Worm (Caenorhabditis elegans) whole organism, L3 larva: Measurements from ENCODE around the gene F54C8.1.
A peak's percentile ranks its signal among the peaks of the same experiment; 100 is the strongest.

Source experiments
- R02D3.7 ChIP-seq: fragments of 150-350 bp; optimal IDR thresholded peaks from 2 replicates; lab custom pipeline; 2014; ENCODE audit warnings: missing biosample characterization, missing genetic modification characterization
- ZK546.5 ChIP-seq: sonication (generic microtip); optimal IDR thresholded peaks from 2 replicates; lab custom pipeline; 2017; ENCODE audit warnings: missing biosample characterization, missing genetic modification characterization
- aly-2 ChIP-seq: fragments of 150-350 bp; optimal IDR thresholded peaks from 2 replicates; lab custom pipeline; 2014; ENCODE audit warnings: missing biosample characterization, missing genetic modification characterization
- ama-1 ChIP-seq: fragments of 150-350 bp; optimal IDR thresholded peaks from 2 replicates; lab custom pipeline; 2018
- ceh-16 ChIP-seq: sonication (generic microtip); optimal IDR thresholded peaks from 2 replicates; lab custom pipeline; 2017; ENCODE audit warnings: missing biosample characterization, missing genetic modification characterization
- ceh-28 ChIP-seq: fragments of 150-350 bp; optimal IDR thresholded peaks from 2 replicates; lab custom pipeline; 2014; ENCODE audit warnings: missing biosample characterization, missing genetic modification reagents, missing genetic modification characterization
- ceh-82 ChIP-seq: fragments of 150-350 bp; optimal IDR thresholded peaks from 2 replicates; lab custom pipeline; 2014; ENCODE audit warnings: missing biosample characterization, missing genetic modification characterization
- ceh-9 ChIP-seq: sonication (generic microtip); optimal IDR thresholded peaks from 2 replicates; lab custom pipeline; 2018; ENCODE audit warnings: missing biosample characterization, missing genetic modification characterization
- daf-12 ChIP-seq: fragments of 150-350 bp; optimal IDR thresholded peaks from 2 replicates; lab custom pipeline; 2014; ENCODE audit warnings: missing biosample characterization, missing genetic modification reagents, missing genetic modification characterization
- egl-27 ChIP-seq: sonication (generic microtip); optimal IDR thresholded peaks from 4 replicates; lab custom pipeline; 2017; ENCODE audit warnings: missing biosample characterization, missing genetic modification reagents, missing genetic modification characterization
- egl-5 ChIP-seq: fragments of 150-350 bp; optimal IDR thresholded peaks from 2 replicates; lab custom pipeline; 2017; ENCODE audit warnings: missing biosample characterization, missing genetic modification reagents, missing genetic modification characterization, inconsistent platforms
- elt-1 ChIP-seq: fragments of 150-350 bp; optimal IDR thresholded peaks from 2 replicates; lab custom pipeline; 2014; ENCODE audit warnings: missing biosample characterization, missing genetic modification characterization
- elt-2 ChIP-seq: sonication (generic microtip); optimal IDR thresholded peaks from 2 replicates; lab custom pipeline; 2016; ENCODE audit warnings: missing genetic modification reagents, mild to moderate bottlenecking, missing genetic modification characterization, missing compliant biosample characterization
- elt-3 ChIP-seq, 3 experiments: fragments of 150-350 bp in 1 of 3; sonication (generic microtip) in 2 of 3; optimal IDR thresholded peaks; 2 replicates in 2 of 3; 4 replicates in 1 of 3; lab custom pipeline; 2014 to 2017; ENCODE audit warnings: missing biosample characterization in 3 of 3, missing genetic modification characterization in 3 of 3
- eor-1 ChIP-seq, 2 experiments: fragments of 150-350 bp; optimal IDR thresholded peaks; 2 replicates each; lab custom pipeline; 2014 to 2018; ENCODE audit warnings: missing biosample characterization in 2 of 2, missing genetic modification characterization in 2 of 2
- fkh-10 ChIP-seq: sonication (generic microtip); optimal IDR thresholded peaks from 2 replicates; lab custom pipeline; 2017; ENCODE audit warnings: missing biosample characterization, missing genetic modification reagents, missing genetic modification characterization
- fkh-2 ChIP-seq: fragments of 150-350 bp; optimal IDR thresholded peaks from 2 replicates; lab custom pipeline; 2014; ENCODE audit warnings: missing biosample characterization, missing genetic modification reagents, missing genetic modification characterization
- fos-1 ChIP-seq: fragments of 150-350 bp; optimal IDR thresholded peaks from 2 replicates; lab custom pipeline; 2014; ENCODE audit warnings: missing biosample characterization, missing genetic modification characterization
- hmg-11 ChIP-seq: sonication (generic microtip); optimal IDR thresholded peaks from 2 replicates; lab custom pipeline; 2016; ENCODE audit warnings: missing genetic modification characterization, missing compliant biosample characterization
- jun-1 ChIP-seq: fragments of 150-350 bp; optimal IDR thresholded peaks from 2 replicates; lab custom pipeline; 2014; ENCODE audit warnings: missing biosample characterization, missing genetic modification reagents, missing genetic modification characterization
- lin-15B ChIP-seq: fragments of 150-350 bp; optimal IDR thresholded peaks from 2 replicates; lab custom pipeline; 2014; ENCODE audit warnings: missing biosample characterization, missing genetic modification characterization
- lin-39 ChIP-seq: fragments of 150-350 bp; optimal IDR thresholded peaks from 2 replicates; lab custom pipeline; 2018; ENCODE audit warnings: missing biosample characterization, missing genetic modification reagents, missing genetic modification characterization
- lsy-12 ChIP-seq: sonication (generic microtip); optimal IDR thresholded peaks from 2 replicates; lab custom pipeline; 2016; ENCODE audit warnings: mild to moderate bottlenecking, missing genetic modification characterization, missing compliant biosample characterization
- mdl-1 ChIP-seq: fragments of 150-350 bp; optimal IDR thresholded peaks from 2 replicates; lab custom pipeline; 2014; ENCODE audit warnings: missing biosample characterization, missing genetic modification characterization
- mml-1 ChIP-seq: fragments of 150-350 bp; sonication (generic microtip); optimal IDR thresholded peaks from 3 replicates; lab custom pipeline; 2014; ENCODE audit warnings: missing biosample characterization, missing genetic modification characterization
- nfya-1 ChIP-seq: sonication (generic microtip); optimal IDR thresholded peaks from 2 replicates; lab custom pipeline; 2017; ENCODE audit warnings: missing genetic modification characterization, mild to moderate bottlenecking, missing compliant biosample characterization, antibody characterized with exemption, moderate library complexity; ENCODE audit not compliant: insufficient read depth
- nhr-11 ChIP-seq: fragments of 150-350 bp; optimal IDR thresholded peaks from 2 replicates; lab custom pipeline; 2014; ENCODE audit warnings: missing biosample characterization, missing genetic modification characterization
- nhr-12 ChIP-seq: fragments of 150-350 bp; optimal IDR thresholded peaks from 2 replicates; lab custom pipeline; 2014; ENCODE audit warnings: missing biosample characterization, missing genetic modification characterization
- nhr-23 ChIP-seq: fragments of 150-350 bp; optimal IDR thresholded peaks from 2 replicates; lab custom pipeline; 2014; ENCODE audit warnings: missing biosample characterization, missing genetic modification reagents, missing genetic modification characterization
- nhr-237 ChIP-seq: fragments of 150-350 bp; optimal IDR thresholded peaks from 2 replicates; lab custom pipeline; 2014; ENCODE audit warnings: missing biosample characterization, missing genetic modification characterization
- nhr-25 ChIP-seq: sonication (generic microtip); optimal IDR thresholded peaks from 2 replicates; lab custom pipeline; 2017; ENCODE audit warnings: missing biosample characterization, missing genetic modification characterization
- nhr-28 ChIP-seq: fragments of 150-350 bp; optimal IDR thresholded peaks from 2 replicates; lab custom pipeline; 2014; ENCODE audit warnings: missing biosample characterization, missing genetic modification characterization
- nhr-43 ChIP-seq: sonication (generic microtip); optimal IDR thresholded peaks from 2 replicates; lab custom pipeline; 2016; ENCODE audit warnings: mild to moderate bottlenecking, missing genetic modification characterization, missing compliant biosample characterization; ENCODE audit not compliant: poor library complexity, severe bottlenecking
- nhr-67 ChIP-seq: fragments of 150-350 bp; optimal IDR thresholded peaks from 2 replicates; lab custom pipeline; 2014; ENCODE audit warnings: missing biosample characterization, missing genetic modification characterization
- nhr-76 ChIP-seq: fragments of 150-350 bp; sonication (generic microtip); optimal IDR thresholded peaks from 5 replicates; lab custom pipeline; 2014; ENCODE audit warnings: missing biosample characterization, missing genetic modification characterization
- nhr-77 ChIP-seq: fragments of 150-350 bp; optimal IDR thresholded peaks from 2 replicates; lab custom pipeline; 2014; ENCODE audit warnings: missing biosample characterization, missing genetic modification characterization
- pha-4 ChIP-seq: fragments of 150-350 bp; optimal IDR thresholded peaks from 2 replicates; lab custom pipeline; 2014; ENCODE audit warnings: missing biosample characterization, missing genetic modification reagents, missing genetic modification characterization
- pqm-1 ChIP-seq: fragments of 150-350 bp; optimal IDR thresholded peaks from 2 replicates; lab custom pipeline; 2017; ENCODE audit warnings: missing biosample characterization, missing genetic modification characterization, inconsistent platforms
- sea-2 ChIP-seq: fragments of 150-350 bp; sonication (generic microtip); optimal IDR thresholded peaks from 4 replicates; lab custom pipeline; 2014; ENCODE audit warnings: missing biosample characterization, missing genetic modification reagents, missing genetic modification characterization
- skn-1 ChIP-seq: fragments of 150-350 bp; optimal IDR thresholded peaks from 2 replicates; lab custom pipeline; 2014; ENCODE audit warnings: missing biosample characterization, missing genetic modification characterization
- snpc-4 ChIP-seq: fragments of 150-350 bp; optimal IDR thresholded peaks from 2 replicates; lab custom pipeline; 2014; ENCODE audit warnings: missing biosample characterization, missing genetic modification characterization
- tbx-2 ChIP-seq: sonication (generic microtip); optimal IDR thresholded peaks from 2 replicates; lab custom pipeline; 2016; ENCODE audit warnings: mild to moderate bottlenecking, missing genetic modification characterization, missing compliant biosample characterization
- unc-39 ChIP-seq: sonication (generic microtip); optimal IDR thresholded peaks from 4 replicates; lab custom pipeline; 2017; ENCODE audit warnings: missing biosample characterization, missing genetic modification characterization
- unc-62 ChIP-seq: fragments of 150-350 bp; sonication (generic microtip); optimal IDR thresholded peaks from 4 replicates; lab custom pipeline; 2014; ENCODE audit warnings: missing biosample characterization, missing genetic modification reagents, missing genetic modification characterization
- zag-1 ChIP-seq: fragments of 150-350 bp; optimal IDR thresholded peaks from 2 replicates; lab custom pipeline; 2014; ENCODE audit warnings: missing biosample characterization, missing genetic modification characterization
- ztf-11 ChIP-seq: fragments of 150-350 bp; optimal IDR thresholded peaks from 2 replicates; lab custom pipeline; 2014; ENCODE audit warnings: missing biosample characterization, missing genetic modification characterization
- ztf-4 ChIP-seq: fragments of 150-350 bp; optimal IDR thresholded peaks from 2 replicates; lab custom pipeline; 2014; ENCODE audit warnings: missing biosample characterization, missing genetic modification characterization

Gene F54C8.1

ce11 chrIII:9465865-9466264 is 26.4 kb downstream of the F54C8.1 start, which contains the start of gene B0464.6:
Gene B0464.6 (minus strand): TSS chrIII:9465965.
- TF ChIP-seq egl-5 (no peak), ceh-82 (no peak), nhr-23 (no peak), ceh-9 (tag; lab: Kevin White, UChicago) (no peak), daf-12 (tag; lab: Kevin White, UChicago) (no peak), nhr-25 (no peak), nhr-237 (tag; lab: Kevin White, UChicago) (no peak), elt-2 (no peak), mml-1 (no peak), pha-4 (no peak), lin-39 (tag; lab: Kevin White, UChicago) (no peak), nhr-77 (tag; lab: Kevin White, UChicago) (no peak), eor-1 (tag; optimal IDR thresholded peaks at IDR 0.05; lab: Kevin White, UChicago) (no peak), nhr-43 (no peak), fos-1 (tag; lab: Kevin White, UChicago) (no peak), nhr-11 (tag; lab: Kevin White, UChicago) (no peak), skn-1 (no peak), zag-1 (tag; lab: Kevin White, UChicago) (no peak), lsy-12 (tag; lab: Kevin White, UChicago) (no peak)

DNA sequence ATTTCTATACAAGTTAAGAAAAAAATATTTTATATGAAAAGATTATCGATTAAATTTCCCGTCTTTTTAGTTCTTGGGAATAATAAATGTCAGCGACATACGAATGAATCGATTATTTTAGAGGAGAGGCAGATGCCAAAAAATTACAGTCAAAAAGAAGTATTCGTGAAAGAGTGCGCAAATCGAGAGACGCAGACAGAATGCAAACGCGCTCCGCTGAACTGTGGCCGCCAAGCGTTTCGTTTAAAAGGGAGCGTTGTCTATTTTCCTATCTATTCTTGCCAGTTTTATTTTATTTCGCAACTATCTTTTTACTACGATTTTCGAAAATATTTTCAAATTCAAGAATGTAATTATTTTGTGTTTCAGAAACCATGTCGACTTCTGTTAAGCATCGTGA is 27.6 kb downstream of the F54C8.1 start, which contains the start of gene baf-1:
Gene baf-1, plus strand, starts transcription at position 370 of the 400 bp plus-strand sequence.
- TF ChIP-seq nhr-77 (tag; lab: Kevin White, UChicago) = no peak
- no peak for TF ChIP-seq nhr-76
- no peak for TF ChIP-seq nhr-11 (tag; lab: Kevin White, UChicago)
- no peak for TF ChIP-seq nhr-28 (tag; lab: Kevin White, UChicago)
- TF ChIP-seq ama-1 = peak; percentile 12
- peak; percentile 84 for TF ChIP-seq pha-4
- peak; percentile 23 for TF ChIP-seq R02D3.7 (tag; lab: Kevin White, UChicago)
- TF ChIP-seq eor-1 (tag; optimal IDR thresholded peaks at IDR 0.05; lab: Kevin White, UChicago) = no peak
- TF ChIP-seq aly-2 (tag; lab: Kevin White, UChicago) = no peak
- TF ChIP-seq daf-12 (tag; lab: Kevin White, UChicago) = no peak
- no peak for TF ChIP-seq ZK546.5 (tag; lab: Kevin White, UChicago)
- no peak for TF ChIP-seq sea-2 (GFP tag; lab: Kevin White, UChicago)
- TF ChIP-seq ztf-11 (tag; lab: Kevin White, UChicago) = no peak
- no peak for TF ChIP-seq elt-1 (tag; lab: Kevin White, UChicago)
- no peak for TF ChIP-seq ztf-4 (tag; lab: Kevin White, UChicago)
- no peak for TF ChIP-seq elt-3 (tag; optimal IDR thresholded peaks at IDR 0.05; lab: Kevin White, UChicago)
- TF ChIP-seq elt-2 = peak; percentile 50
- peak; percentile 78 for TF ChIP-seq lin-15B
- TF ChIP-seq lsy-12 (tag; lab: Kevin White, UChicago) = no peak
- peak; percentile 13 for TF ChIP-seq lin-39 (tag; lab: Kevin White, UChicago)
- peak; percentile 70 for TF ChIP-seq nfya-1
- TF ChIP-seq mdl-1 (tag; lab: Kevin White, UChicago) = no peak
- TF ChIP-seq unc-39 (tag; lab: Kevin White, UChicago) = no peak
- no peak for TF ChIP-seq egl-27 (tag; lab: Kevin White, UChicago)
- no peak for TF ChIP-seq zag-1 (tag; lab: Kevin White, UChicago)
- TF ChIP-seq nhr-43 = peak; percentile 49
- no peak for TF ChIP-seq nhr-237 (tag; lab: Kevin White, UChicago)
- TF ChIP-seq unc-62 (GFP tag; lab: Kevin White, UChicago) = no peak
- peak; percentile 51 for TF ChIP-seq snpc-4 (tag; lab: Kevin White, UChicago)
- TF ChIP-seq jun-1 (tag; lab: Kevin White, UChicago) = peak; percentile 27
- no peak for TF ChIP-seq ceh-82
- TF ChIP-seq ceh-28 (tag; lab: Kevin White, UChicago) = peak; percentile 51
- no peak for TF ChIP-seq fkh-10 (GFP tag; lab: Kevin White, UChicago)
- TF ChIP-seq tbx-2 (tag; lab: Kevin White, UChicago) = no peak
- TF ChIP-seq nhr-12 (tag; lab: Kevin White, UChicago) = no peak
- TF ChIP-seq egl-5 = no peak
- no peak for TF ChIP-seq ceh-9 (tag; lab: Kevin White, UChicago)
- TF ChIP-seq nhr-67 (tag; lab: Kevin White, UChicago) = no peak
- TF ChIP-seq nhr-23 = peak; percentile 68
- peak; percentile 27 for TF ChIP-seq hmg-11 (tag; lab: Kevin White, UChicago)
- TF ChIP-seq fkh-2 (tag; lab: Kevin White, UChicago) = no peak
- TF ChIP-seq skn-1 = peak; percentile 30
- TF ChIP-seq mml-1 = no peak
- TF ChIP-seq nhr-25 = peak; percentile 74
- TF ChIP-seq ceh-16 = no peak
- peak; percentile 16 for TF ChIP-seq pqm-1 (tag; lab: Kevin White, UChicago)
- no peak for TF ChIP-seq fos-1 (tag; lab: Kevin White, UChicago)
- TF ChIP-seq, all 47 proteins: peak for 16
